Fruit fly (Drosophila melanogaster) whole organism, embryonic: ENCODE data around the gene Dred.
A peak's percentile ranks its signal among the peaks of the same experiment; 100 is the strongest.

Source experiments
- Atf-2 ChIP-seq: fragments of 200-800 bp; sonication (Bioruptor generic); optimal IDR thresholded peaks from 2 replicates; lab custom pipeline; 2016; ENCODE audit warnings: missing biosample characterization, missing genetic modification characterization
- Atf6 ChIP-seq: fragments of 200-800 bp; sonication (Bioruptor generic); IDR thresholded peaks from 2 replicates; pipeline ENCODE4 v1.3.6; 2022; ENCODE audit warnings: missing biosample characterization, missing genetic modification characterization
- C15 ChIP-seq: fragments of 200-800 bp; sonication (Bioruptor generic); IDR thresholded peaks from 3 replicates; pipeline ENCODE4 v1.3.6; 2022; ENCODE audit warnings: missing biosample characterization, missing genetic modification characterization
- CG10147 ChIP-seq: fragments of 200-800 bp; sonication (Bioruptor generic); optimal IDR thresholded peaks from 2 replicates; lab custom pipeline; 2019; ENCODE audit warnings: missing biosample characterization, mild to moderate bottlenecking, missing genetic modification characterization, moderate library complexity
- CG15073 ChIP-seq: fragments of 200-800 bp; sonication (Bioruptor generic); optimal IDR thresholded peaks from 2 replicates; lab custom pipeline; 2016; ENCODE audit warnings: missing biosample characterization, missing genetic modification characterization
- CG1647 ChIP-seq: fragments of 200-800 bp; sonication (Bioruptor generic); optimal IDR thresholded peaks from 3 replicates; lab custom pipeline; 2016; ENCODE audit warnings: missing biosample characterization, missing genetic modification characterization
- CG17186 ChIP-seq: fragments of 200-800 bp; sonication (Bioruptor generic); optimal IDR thresholded peaks from 3 replicates; lab custom pipeline; 2017; ENCODE audit warnings: missing biosample characterization, missing genetic modification reagents, missing genetic modification characterization
- CG1832 ChIP-seq: fragments of 200-800 bp; sonication (Bioruptor generic); optimal IDR thresholded peaks from 2 replicates; lab custom pipeline; 2017; ENCODE audit warnings: missing biosample characterization, mild to moderate bottlenecking, missing genetic modification characterization, inconsistent platforms
- CG30020 ChIP-seq: fragments of 200-800 bp; optimal IDR thresholded peaks from 2 replicates; lab custom pipeline; 2019; ENCODE audit warnings: missing biosample characterization, mild to moderate bottlenecking, missing genetic modification characterization, moderate library complexity
- CG31224 ChIP-seq: fragments of 200-800 bp; sonication (Bioruptor generic); IDR thresholded peaks from 2 replicates; pipeline ENCODE4 v1.3.6; 2022; ENCODE audit warnings: missing biosample characterization, missing genetic modification characterization
- CG32767 ChIP-seq: fragments of 200-800 bp; sonication (Bioruptor generic); IDR thresholded peaks from 2 replicates; pipeline ENCODE4 v1.3.6; 2022; ENCODE audit warnings: missing biosample characterization, missing genetic modification characterization
- CG34422 ChIP-seq: fragments of 200-800 bp; sonication (Bioruptor generic); IDR thresholded peaks from 3 replicates; pipeline ENCODE4 v1.3.6; 2022; ENCODE audit warnings: missing biosample characterization, missing genetic modification characterization
- CG3726 ChIP-seq: fragments of 200-800 bp; sonication (Bioruptor generic); IDR thresholded peaks from 3 replicates; pipeline ENCODE4, ENCODE4 v1.3.6; 2022; ENCODE audit warnings: missing biosample characterization, missing genetic modification characterization
- CG3838 ChIP-seq: fragments of 200-800 bp; sonication (Bioruptor generic); optimal IDR thresholded peaks from 3 replicates; lab custom pipeline; 2016; ENCODE audit warnings: missing biosample characterization, missing genetic modification characterization
- CG42726 ChIP-seq: fragments of 200-800 bp; sonication (Bioruptor generic); IDR thresholded peaks from 2 replicates; pipeline ENCODE4 v1.3.6; 2022; ENCODE audit warnings: missing biosample characterization, missing genetic modification characterization; ENCODE audit not compliant: partially characterized antibody
- CG5953 ChIP-seq: fragments of 200-800 bp; sonication (Bioruptor generic); IDR thresholded peaks from 2 replicates; pipeline ENCODE4 v1.3.6; 2022; ENCODE audit warnings: missing biosample characterization, missing genetic modification characterization
- CG6254 ChIP-seq: fragments of 200-800 bp; sonication (Bioruptor generic); optimal IDR thresholded peaks from 3 replicates; lab custom pipeline; 2017; ENCODE audit warnings: mild to moderate bottlenecking, missing biosample characterization, missing genetic modification reagents, missing genetic modification characterization
- CG7271 ChIP-seq: fragments of 200-800 bp; sonication (Bioruptor generic); optimal IDR thresholded peaks from 2 replicates; lab custom pipeline; 2018; ENCODE audit warnings: missing biosample characterization, mild to moderate bottlenecking, missing genetic modification characterization, moderate library complexity
- CG7556 ChIP-seq: fragments of 200-800 bp; sonication (Bioruptor generic); optimal IDR thresholded peaks from 2 replicates; lab custom pipeline; 2017; ENCODE audit warnings: missing biosample characterization, mild to moderate bottlenecking, missing genetic modification characterization
- CkIIα-i1 ChIP-seq: fragments of 200-800 bp; sonication (Bioruptor generic); IDR thresholded peaks from 2 replicates; pipeline ENCODE4 v1.3.6; 2022; ENCODE audit warnings: missing biosample characterization, missing genetic modification characterization
- Dll ChIP-seq: fragments of 200-800 bp; sonication (Bioruptor generic); IDR thresholded peaks from 4 replicates; pipeline ENCODE4 v1.3.6; 2022; ENCODE audit warnings: missing biosample characterization, missing genetic modification characterization; ENCODE audit not compliant: partially characterized antibody
- Dp ChIP-seq: fragments of 200-800 bp; sonication (Bioruptor generic); optimal IDR thresholded peaks from 2 replicates; lab custom pipeline; 2018; ENCODE audit warnings: missing biosample characterization, mild to moderate bottlenecking, missing genetic modification characterization, moderate library complexity
- HLH3B ChIP-seq: fragments of 200-800 bp; sonication (Bioruptor generic); IDR thresholded peaks from 2 replicates; pipeline ENCODE4 v1.3.6; 2022; ENCODE audit warnings: missing biosample characterization, missing genetic modification characterization
- HLHmδ ChIP-seq: fragments of 200-800 bp; sonication (Bioruptor generic); optimal IDR thresholded peaks from 2 replicates; lab custom pipeline; 2018; ENCODE audit warnings: missing biosample characterization, mild to moderate bottlenecking, missing genetic modification characterization, moderate library complexity
- MTF-1 ChIP-seq: fragments of 200-800 bp; sonication (Bioruptor generic); optimal IDR thresholded peaks from 2 replicates; lab custom pipeline; 2018; ENCODE audit warnings: missing biosample characterization, mild to moderate bottlenecking, missing genetic modification characterization, borderline replicate concordance
- Nf-YC ChIP-seq: fragments of 200-800 bp; optimal IDR thresholded peaks from 3 replicates; lab custom pipeline; 2019; ENCODE audit warnings: missing biosample characterization, mild to moderate bottlenecking, missing genetic modification characterization, moderate library complexity
- Spps ChIP-seq: fragments of 200-800 bp; sonication (Bioruptor generic); optimal IDR thresholded peaks from 2 replicates; lab custom pipeline; 2018; ENCODE audit warnings: missing biosample characterization, mild to moderate bottlenecking, missing genetic modification characterization
- Xbp1 ChIP-seq: fragments of 200-800 bp; sonication (Bioruptor generic); optimal IDR thresholded peaks from 3 replicates; lab custom pipeline; 2016; ENCODE audit warnings: missing biosample characterization, mild to moderate bottlenecking, missing genetic modification characterization
- YL-1 ChIP-seq: fragments of 200-800 bp; sonication (Bioruptor generic); optimal IDR thresholded peaks from 3 replicates; lab custom pipeline; 2017; ENCODE audit warnings: missing biosample characterization, mild to moderate bottlenecking, missing genetic modification characterization
- aop ChIP-seq: fragments of 200-800 bp; sonication (Bioruptor generic); IDR thresholded peaks from 2 replicates; pipeline ENCODE4 v1.3.6; 2022; ENCODE audit warnings: missing biosample characterization, missing genetic modification characterization
- ash1 ChIP-seq: fragments of 200-800 bp; sonication (Bioruptor generic); optimal IDR thresholded peaks from 2 replicates; lab custom pipeline; 2018; ENCODE audit warnings: missing biosample characterization, mild to moderate bottlenecking, missing genetic modification characterization
- ato ChIP-seq: fragments of 200-800 bp; sonication (Bioruptor generic); IDR thresholded peaks from 2 replicates; pipeline ENCODE4 v1.3.6; 2022; ENCODE audit warnings: missing biosample characterization, missing genetic modification characterization; ENCODE audit not compliant: partially characterized antibody
- bcd ChIP-seq: fragments of 200-800 bp; sonication (Bioruptor generic); optimal IDR thresholded peaks from 2 replicates; lab custom pipeline; 2017; ENCODE audit warnings: missing biosample characterization, mild to moderate bottlenecking, missing genetic modification characterization
- bigmax ChIP-seq: fragments of 200-800 bp; sonication (Bioruptor generic); optimal IDR thresholded peaks from 2 replicates; lab custom pipeline; 2018; ENCODE audit warnings: missing biosample characterization, mild to moderate bottlenecking, missing genetic modification characterization
- corto ChIP-seq: fragments of 200-800 bp; sonication (Bioruptor generic); optimal IDR thresholded peaks from 2 replicates; lab custom pipeline; 2016; ENCODE audit warnings: missing biosample characterization, mild to moderate bottlenecking, missing genetic modification characterization, moderate library complexity
- fd64A ChIP-seq: fragments of 200-800 bp; sonication (Bioruptor generic); optimal IDR thresholded peaks from 3 replicates; lab custom pipeline; 2018; ENCODE audit warnings: missing biosample characterization, mild to moderate bottlenecking, missing genetic modification characterization
- fd96Cb ChIP-seq: fragments of 200-800 bp; sonication (Bioruptor generic); optimal IDR thresholded peaks from 2 replicates; lab custom pipeline; 2018; ENCODE audit warnings: missing biosample characterization, mild to moderate bottlenecking, missing genetic modification characterization, moderate library complexity
- gt ChIP-seq: fragments of 200-800 bp; sonication (Bioruptor generic); IDR thresholded peaks from 2 replicates; pipeline ENCODE4 v1.3.6; 2022; ENCODE audit warnings: missing biosample characterization, missing genetic modification characterization
- her ChIP-seq: fragments of 200-800 bp; sonication (Bioruptor generic); optimal IDR thresholded peaks from 2 replicates; lab custom pipeline; 2016; ENCODE audit warnings: missing biosample characterization, missing genetic modification characterization
- maf-S ChIP-seq: fragments of 200-800 bp; sonication (Bioruptor generic); optimal IDR thresholded peaks from 2 replicates; lab custom pipeline; 2016; ENCODE audit warnings: missing biosample characterization, missing genetic modification characterization
- nerfin-2 ChIP-seq: fragments of 200-800 bp; sonication (Bioruptor generic); IDR thresholded peaks from 2 replicates; pipeline ENCODE4 v1.3.6; 2022; ENCODE audit warnings: missing biosample characterization, missing genetic modification characterization; ENCODE audit not compliant: partially characterized antibody
- odd ChIP-seq: fragments of 200-800 bp; sonication (Bioruptor generic); optimal IDR thresholded peaks from 2 replicates; lab custom pipeline; 2017; ENCODE audit warnings: missing biosample characterization, mild to moderate bottlenecking, missing genetic modification characterization
- pb ChIP-seq: fragments of 200-800 bp; sonication (Bioruptor generic); optimal IDR thresholded peaks from 3 replicates; lab custom pipeline; 2016; ENCODE audit warnings: missing biosample characterization, missing genetic modification characterization
- phol ChIP-seq: fragments of 200-800 bp; sonication (Bioruptor generic); optimal IDR thresholded peaks from 3 replicates; lab custom pipeline; 2018; ENCODE audit warnings: missing biosample characterization, mild to moderate bottlenecking, missing genetic modification characterization, moderate library complexity
- ranshi ChIP-seq: fragments of 200-800 bp; sonication (Bioruptor generic); IDR thresholded peaks from 2 replicates; pipeline ENCODE4 v1.3.6; 2022; ENCODE audit warnings: missing biosample characterization, missing genetic modification characterization
- repo ChIP-seq: fragments of 200-800 bp; sonication (Bioruptor generic); optimal IDR thresholded peaks from 2 replicates; lab custom pipeline; 2016; ENCODE audit warnings: missing biosample characterization, missing genetic modification characterization
- sisA ChIP-seq: fragments of 200-800 bp; sonication (Bioruptor generic); IDR thresholded peaks from 2 replicates; pipeline ENCODE4 v1.3.6; 2022; ENCODE audit warnings: missing biosample characterization, missing genetic modification characterization
- sna ChIP-seq: fragments of 200-800 bp; sonication (Bioruptor generic); IDR thresholded peaks from 2 replicates; pipeline ENCODE4 v1.3.6; 2022; ENCODE audit warnings: missing biosample characterization, missing genetic modification characterization; ENCODE audit not compliant: partially characterized antibody
- sug ChIP-seq: fragments of 200-800 bp; optimal IDR thresholded peaks from 2 replicates; lab custom pipeline; 2019; ENCODE audit warnings: missing biosample characterization, mild to moderate bottlenecking, missing genetic modification characterization, moderate library complexity
- tgo ChIP-seq: fragments of 200-800 bp; sonication (Bioruptor generic); IDR thresholded peaks from 3 replicates; pipeline ENCODE4 v1.3.6; 2022; ENCODE audit warnings: missing biosample characterization, missing genetic modification characterization
- unc-4 ChIP-seq: fragments of 200-800 bp; sonication (Bioruptor generic); IDR thresholded peaks from 2 replicates; pipeline ENCODE4 v1.3.6; 2022; ENCODE audit warnings: missing biosample characterization, missing genetic modification characterization; ENCODE audit not compliant: partially characterized antibody
- yki ChIP-seq: fragments of >200 bp; optimal IDR thresholded peaks from 3 replicates; lab custom pipeline; 2018

Dred gene

dm6 chr3L:19585979-19586378, 42.0 kb upstream of the Dred start, which contains the start of the genes CG9231 and CG9330 (continued):
- TF ChIP-seq bigmax (GFP tag; lab: Kevin White, UChicago) = no peak
- TF ChIP-seq corto = no peak
- TF ChIP-seq CG7556 = no peak
- no peak for TF ChIP-seq sna (GFP tag; lab: Robert Waterston, UW)
- peak; percentile 45 for TF ChIP-seq Xbp1 (GFP tag; lab: Kevin White, UChicago)
- TF ChIP-seq CG10147 (GFP tag; lab: Kevin White, UChicago) = no peak
- TF ChIP-seq CG32767 (GFP tag; lab: Robert Waterston, UW) = no peak
- peak; percentile 3 for TF ChIP-seq maf-S (GFP tag; lab: Kevin White, UChicago)
- peak; percentile 92 for TF ChIP-seq YL-1 (GFP tag; lab: Kevin White, UChicago)
- no peak for TF ChIP-seq gt
- no peak for TF ChIP-seq fd96Cb (tag; lab: Kevin White, UChicago)
- TF ChIP-seq nerfin-2 (GFP tag; lab: Robert Waterston, UW) = no peak
- TF ChIP-seq sisA (GFP tag; lab: Robert Waterston, UW) = no peak
- TF ChIP-seq CkIIα-i1 (GFP tag; lab: Robert Waterston, UW) = no peak
- TF ChIP-seq ato (GFP tag; lab: Robert Waterston, UW) = no peak
- no peak for TF ChIP-seq odd (GFP tag; lab: Kevin White, UChicago)
- TF ChIP-seq sug (tag; lab: Kevin White, UChicago) = peak; percentile 36
- no peak for TF ChIP-seq CG15073
- TF ChIP-seq HLH3B = no peak
- no peak for TF ChIP-seq CG5953 (GFP tag; lab: Robert Waterston, UW)
- no peak for TF ChIP-seq fd64A (GFP tag; lab: Kevin White, UChicago)
- TF ChIP-seq yki (lab: Kevin White, UChicago) = no peak
- no peak for TF ChIP-seq ash1 (GFP tag; lab: Kevin White, UChicago)
- TF ChIP-seq CG31224 (GFP tag; lab: Robert Waterston, UW) = no peak
- TF ChIP-seq repo = no peak
- TF ChIP-seq CG30020 (tag; lab: Kevin White, UChicago) = peak; percentile 57
- TF ChIP-seq Dp (GFP tag; lab: Kevin White, UChicago) = peak; percentile 39
- TF ChIP-seq unc-4 (GFP tag; lab: Robert Waterston, UW) = 0 out of 2 replicates have a peak, but pooled peaks have one; percentile 53
- TF ChIP-seq Dll = 0 out of 4 replicates have a peak, but pooled peaks have one; percentile 23
- TF ChIP-seq pb = no peak
- no peak for TF ChIP-seq CG1832
- peak; percentile 49; the same call in 1 of the 3 replicates for TF ChIP-seq CG34422
- TF ChIP-seq bcd (GFP tag; lab: Kevin White, UChicago) = no peak
- no peak for TF ChIP-seq CG3838 (GFP tag; lab: Kevin White, UChicago)
- no peak for TF ChIP-seq Atf-2
- no peak for TF ChIP-seq C15
- no peak for TF ChIP-seq CG1647 (GFP tag; lab: Kevin White, UChicago)
- peak; percentile 40 for TF ChIP-seq CG17186 (GFP tag; lab: Kevin White, UChicago)
- no peak for TF ChIP-seq MTF-1 (GFP tag; lab: Kevin White, UChicago)
- TF ChIP-seq CG6254 (GFP tag; lab: Kevin White, UChicago) = peak; percentile 12
- no peak for TF ChIP-seq Spps (tag; lab: Kevin White, UChicago)
- TF ChIP-seq phol (tag; lab: Kevin White, UChicago) = peak; percentile 44
- peak; percentile 38 for TF ChIP-seq Nf-YC (tag; lab: Kevin White, UChicago)
- no peak for TF ChIP-seq CG42726 (GFP tag; lab: Robert Waterston, UW)
- no peak for TF ChIP-seq tgo (GFP tag; lab: Robert Waterston, UW)
- no peak for TF ChIP-seq CG7271 (tag; lab: Kevin White, UChicago)
- no peak for TF ChIP-seq aop (GFP tag; lab: Robert Waterston, UW)
- TF ChIP-seq HLHmδ = no peak
- no peak for TF ChIP-seq CG3726 (GFP tag; lab: Robert Waterston, UW)
- no peak for TF ChIP-seq Atf6 (GFP tag; lab: Robert Waterston, UW)
- no peak for TF ChIP-seq her (GFP tag; lab: Kevin White, UChicago)
- no peak for TF ChIP-seq ranshi (GFP tag; lab: Robert Waterston, UW)
